Fruit fly (Drosophila melanogaster) whole organism, pupa: Measurements from ENCODE around the gene djl.

Source experiments
- CG10348 ChIP-seq: fragments of 200-800 bp; sonication (Bioruptor generic); IDR thresholded peaks from 2 replicates; pipeline ENCODE4 v1.3.6; 2022; ENCODE audit warnings: missing biosample characterization, missing genetic modification characterization
- CG12605 ChIP-seq: fragments of 200-800 bp; sonication (Bioruptor generic); IDR thresholded peaks from 2 replicates; pipeline ENCODE4 v1.3.6; 2022; ENCODE audit warnings: missing biosample characterization, missing genetic modification characterization
- CG13204 ChIP-seq: fragments of 200-800 bp; sonication (Bioruptor generic); optimal IDR thresholded peaks from 2 replicates; lab custom pipeline; 2018; ENCODE audit warnings: missing biosample characterization, mild to moderate bottlenecking, missing genetic modification characterization, moderate library complexity
- CG14655 ChIP-seq: fragments of 200-800 bp; sonication (Bioruptor generic); optimal IDR thresholded peaks from 3 replicates; lab custom pipeline; 2017; ENCODE audit warnings: mild to moderate bottlenecking, missing biosample characterization, missing genetic modification reagents, missing genetic modification characterization
- CG15710 ChIP-seq: fragments of 200-800 bp; sonication (Bioruptor generic); optimal IDR thresholded peaks from 2 replicates; lab custom pipeline; 2018; ENCODE audit warnings: missing biosample characterization, mild to moderate bottlenecking, missing genetic modification characterization, moderate library complexity
- CG17806 ChIP-seq: fragments of 200-800 bp; sonication (Bioruptor generic); optimal IDR thresholded peaks from 2 replicates; lab custom pipeline; 2018; ENCODE audit warnings: missing biosample characterization, mild to moderate bottlenecking, missing genetic modification characterization, moderate library complexity
- CG32121 ChIP-seq: fragments of 200-800 bp; sonication (Bioruptor generic); IDR thresholded peaks from 2 replicates; pipeline ENCODE4 v1.3.6; 2022; ENCODE audit warnings: missing biosample characterization, missing genetic modification characterization
- CG34367 ChIP-seq: fragments of 200-800 bp; sonication (Bioruptor generic); optimal IDR thresholded peaks from 2 replicates; lab custom pipeline; 2018; ENCODE audit warnings: missing biosample characterization, mild to moderate bottlenecking, missing genetic modification characterization
- CG4496 ChIP-seq: fragments of 200-800 bp; sonication (Bioruptor generic); IDR thresholded peaks from 3 replicates; pipeline ENCODE4 v1.3.6; 2022; ENCODE audit warnings: missing biosample characterization, missing genetic modification characterization
- CG8159 ChIP-seq: fragments of 200-800 bp; sonication (Bioruptor generic); optimal IDR thresholded peaks from 3 replicates; lab custom pipeline; 2018; ENCODE audit warnings: missing biosample characterization, mild to moderate bottlenecking, missing genetic modification characterization, moderate library complexity
- CG8301 ChIP-seq: fragments of 200-800 bp; sonication (Bioruptor generic); optimal IDR thresholded peaks from 2 replicates; lab custom pipeline; 2018; ENCODE audit warnings: missing biosample characterization, mild to moderate bottlenecking, missing genetic modification characterization
- CG9948 ChIP-seq: fragments of 200-800 bp; sonication (Bioruptor generic); optimal IDR thresholded peaks from 2 replicates; lab custom pipeline; 2018; ENCODE audit warnings: missing biosample characterization, mild to moderate bottlenecking, missing genetic modification characterization, moderate library complexity
- D1 ChIP-seq: fragments of 200-800 bp; sonication (Bioruptor generic); optimal IDR thresholded peaks from 2 replicates; lab custom pipeline; 2018; ENCODE audit warnings: missing biosample characterization, mild to moderate bottlenecking, missing genetic modification characterization, moderate library complexity
- EcR ChIP-seq: fragments of 200-800 bp; sonication (Bioruptor generic); optimal IDR thresholded peaks from 3 replicates; lab custom pipeline; 2019; ENCODE audit warnings: missing biosample characterization, missing genetic modification characterization, mild to moderate bottlenecking, moderate library complexity, missing genetic modification reagents
- Ets98B ChIP-seq: fragments of 200-800 bp; sonication (Bioruptor generic); IDR thresholded peaks from 2 replicates; pipeline ENCODE4 v1.3.6; 2022; ENCODE audit warnings: missing biosample characterization, missing genetic modification characterization
- Pif1A ChIP-seq: fragments of 200-800 bp; sonication (Bioruptor generic); optimal IDR thresholded peaks from 3 replicates; lab custom pipeline; 2016; ENCODE audit warnings: missing biosample characterization, missing genetic modification characterization
- Pif1B ChIP-seq: fragments of 200-800 bp; sonication (Bioruptor generic); optimal IDR thresholded peaks from 3 replicates; lab custom pipeline; 2016; ENCODE audit warnings: missing biosample characterization, missing genetic modification characterization
- Snoo ChIP-seq: fragments of 200-800 bp; sonication (Bioruptor generic); optimal IDR thresholded peaks from 3 replicates; lab custom pipeline; 2017; ENCODE audit warnings: missing biosample characterization, mild to moderate bottlenecking, missing genetic modification characterization, inconsistent platforms
- fd96Ca ChIP-seq: fragments of 200-800 bp; sonication (Bioruptor generic); IDR thresholded peaks from 3 replicates; pipeline ENCODE4 v1.3.6; 2022; ENCODE audit warnings: missing biosample characterization, missing genetic modification characterization
- gl ChIP-seq: fragments of 200-800 bp; sonication (Bioruptor generic); optimal IDR thresholded peaks from 2 replicates; lab custom pipeline; 2018; ENCODE audit warnings: missing biosample characterization, mild to moderate bottlenecking, missing genetic modification characterization
- rn ChIP-seq: fragments of 200-800 bp; sonication (Bioruptor generic); IDR thresholded peaks from 2 replicates; pipeline ENCODE4 v1.3.6; 2022; ENCODE audit warnings: missing biosample characterization, missing genetic modification characterization

Gene djl

DNA sequence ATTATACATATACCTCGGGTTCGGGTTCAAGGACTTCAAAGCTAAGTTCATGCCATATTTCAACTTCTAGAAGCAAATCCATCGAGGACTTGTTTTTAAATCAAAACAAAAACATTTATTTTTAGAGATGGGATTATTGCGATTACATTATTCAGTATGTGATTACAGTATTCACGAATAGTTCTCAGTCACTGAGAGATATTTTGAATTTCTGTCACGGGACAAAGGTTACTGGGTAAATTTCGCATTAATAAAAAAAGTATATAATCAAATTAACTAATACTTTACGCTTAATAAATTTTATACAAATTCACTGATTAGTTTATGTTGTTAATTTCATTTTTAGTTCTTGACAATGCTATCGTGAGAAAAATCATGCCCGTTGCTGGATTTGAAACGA lies 33.0 kb downstream of the djl start:
- TF ChIP-seq CG4496 (GFP tag; lab: Robert Waterston, UW) (0 out of 3 replicates have a peak, but pooled peaks have one; percentile 11), CG13204 (GFP tag; lab: Kevin White, UChicago) (no peak), D1 (tag; lab: Kevin White, UChicago) (no peak), CG10348 (GFP tag; lab: Robert Waterston, UW) (no peak), Pif1A (GFP tag; lab: Kevin White, UChicago) (no peak), CG8159 (tag; lab: Kevin White, UChicago) (peak; percentile 31), Snoo (tag; lab: Kevin White, UChicago) (peak; percentile 6), Ets98B (GFP tag; lab: Robert Waterston, UW) (no peak), CG12605 (GFP tag; lab: Robert Waterston, UW) (0 out of 2 replicates have a peak, but pooled peaks have one; percentile 21), CG15710 (peak; percentile 27), Pif1B (GFP tag; lab: Kevin White, UChicago) (peak; percentile 8)

DNA sequence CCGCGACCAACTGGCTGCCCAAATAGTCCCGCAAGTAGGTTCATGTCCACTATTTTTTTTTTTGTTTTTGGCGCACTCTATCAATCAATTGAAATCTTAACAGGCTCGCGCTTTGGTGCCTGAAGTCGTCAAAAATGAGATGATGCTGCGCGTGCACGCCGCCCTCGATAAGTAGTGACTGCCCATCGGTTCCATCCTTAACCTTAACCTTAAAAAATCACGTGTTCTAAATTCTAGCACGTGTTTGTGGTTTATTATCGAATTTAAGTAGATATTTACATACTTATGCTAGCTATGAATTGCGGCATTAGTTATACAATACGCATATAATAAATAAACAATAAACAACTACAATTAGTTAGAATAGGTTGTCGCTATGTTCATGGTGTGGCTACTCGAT lies 33.8 kb downstream of the djl start:
- no peak for TF ChIP-seq CG13204 (GFP tag; lab: Kevin White, UChicago)
- no peak for TF ChIP-seq CG4496 (GFP tag; lab: Robert Waterston, UW)
- TF ChIP-seq fd96Ca (GFP tag; lab: Robert Waterston, UW) = no peak
- no peak for TF ChIP-seq CG15710
- TF ChIP-seq, all 21 proteins: peak for 0

DNA sequence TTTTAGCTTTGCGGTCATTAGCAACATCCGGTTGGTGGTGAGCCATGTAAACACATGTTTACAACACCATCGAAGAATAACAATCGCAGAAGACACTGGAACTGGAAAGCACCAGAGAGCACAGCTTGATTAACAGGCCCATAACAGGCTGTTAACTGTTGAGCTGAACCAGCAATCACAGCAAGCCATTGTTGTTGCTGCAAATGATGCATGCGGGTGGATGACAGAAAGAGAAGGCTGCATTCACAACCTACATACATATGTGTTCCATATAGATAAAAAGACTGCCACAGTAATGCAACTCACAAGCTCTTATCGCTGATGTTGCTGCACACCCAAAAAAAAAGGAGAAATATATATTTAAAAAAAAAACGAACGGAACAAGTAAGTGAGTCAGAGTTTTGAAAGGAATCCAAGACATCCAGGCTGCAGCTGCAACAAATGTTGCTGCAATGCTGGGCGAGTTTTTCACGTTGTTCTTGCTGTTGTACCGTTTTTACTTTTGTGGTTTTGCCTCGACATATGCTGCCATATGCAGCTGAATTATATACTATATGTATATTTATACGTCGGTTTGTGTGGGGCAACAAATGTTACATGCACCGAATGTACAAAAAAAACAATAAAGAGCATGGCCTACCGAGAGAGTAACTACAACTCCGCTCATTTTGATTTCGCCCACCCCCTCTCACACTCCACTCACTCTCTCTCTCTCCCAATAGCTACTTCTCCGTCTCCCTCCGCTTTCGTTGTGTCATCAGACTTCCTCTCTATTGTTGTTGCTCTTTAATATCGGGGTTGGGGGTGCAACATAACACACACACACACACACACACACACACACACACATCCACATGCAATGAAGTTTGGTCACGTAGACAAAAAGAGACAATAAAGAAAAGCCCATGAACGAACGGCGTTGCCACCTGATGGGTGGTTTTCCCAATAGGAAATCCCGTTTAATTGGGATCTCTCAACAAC lies 42.6 kb downstream of the djl start:
- TF ChIP-seq EcR (GFP tag; lab: Kevin White, UChicago) (peak; percentile 71), CG8159 (tag; lab: Kevin White, UChicago) (peak; percentile 17), Ets98B (GFP tag; lab: Robert Waterston, UW) (peak; percentile 71), CG34367 (tag; lab: Kevin White, UChicago) (no peak), Pif1A (GFP tag; lab: Kevin White, UChicago) (peak; percentile 21), CG4496 (GFP tag; lab: Robert Waterston, UW) (peak; percentile 66; the same call in 2 of the 3 replicates), CG10348 (GFP tag; lab: Robert Waterston, UW) (no peak), Pif1B (GFP tag; lab: Kevin White, UChicago) (no peak), CG8301 (peak; percentile 2), CG13204 (GFP tag; lab: Kevin White, UChicago) (peak; percentile 10), D1 (tag; lab: Kevin White, UChicago) (no peak), CG17806 (tag; lab: Kevin White, UChicago) (no peak), gl (tag; lab: Kevin White, UChicago) (no peak), CG14655 (no peak), CG32121 (GFP tag; lab: Robert Waterston, UW) (peak; percentile 58), CG9948 (no peak), rn (no peak), CG12605 (GFP tag; lab: Robert Waterston, UW) (peak; percentile 42; the same call in 1 of the 2 replicates), fd96Ca (GFP tag; lab: Robert Waterston, UW) (peak; percentile 59; the same call in 2 of the 3 replicates), Snoo (tag; lab: Kevin White, UChicago) (no peak), CG15710 (no peak)

DNA sequence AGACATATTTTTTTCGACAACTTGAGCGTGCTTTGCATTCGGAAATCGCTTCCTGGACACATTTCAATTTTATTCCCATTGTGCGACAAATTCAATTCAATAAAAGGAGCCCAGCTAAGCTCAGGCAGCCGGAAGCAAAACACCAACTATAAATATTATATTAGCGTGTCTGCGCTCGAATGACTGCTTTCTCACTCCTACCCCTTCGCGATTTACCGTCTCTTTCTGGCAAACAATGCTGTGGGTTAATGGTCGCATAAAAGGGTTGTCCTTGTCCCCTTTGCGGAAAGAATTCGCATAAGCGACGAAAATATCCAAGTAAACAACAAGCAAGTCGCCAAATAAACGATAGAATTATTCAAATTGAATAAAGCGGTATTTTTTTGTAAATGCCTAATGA lies 43.7 kb downstream of the djl start:
- TF ChIP-seq CG12605 (GFP tag; lab: Robert Waterston, UW) (no peak), rn (no peak), CG10348 (GFP tag; lab: Robert Waterston, UW) (no peak), fd96Ca (GFP tag; lab: Robert Waterston, UW) (no peak), CG8159 (tag; lab: Kevin White, UChicago) (no peak), EcR (GFP tag; lab: Kevin White, UChicago) (peak; percentile 41)

DNA sequence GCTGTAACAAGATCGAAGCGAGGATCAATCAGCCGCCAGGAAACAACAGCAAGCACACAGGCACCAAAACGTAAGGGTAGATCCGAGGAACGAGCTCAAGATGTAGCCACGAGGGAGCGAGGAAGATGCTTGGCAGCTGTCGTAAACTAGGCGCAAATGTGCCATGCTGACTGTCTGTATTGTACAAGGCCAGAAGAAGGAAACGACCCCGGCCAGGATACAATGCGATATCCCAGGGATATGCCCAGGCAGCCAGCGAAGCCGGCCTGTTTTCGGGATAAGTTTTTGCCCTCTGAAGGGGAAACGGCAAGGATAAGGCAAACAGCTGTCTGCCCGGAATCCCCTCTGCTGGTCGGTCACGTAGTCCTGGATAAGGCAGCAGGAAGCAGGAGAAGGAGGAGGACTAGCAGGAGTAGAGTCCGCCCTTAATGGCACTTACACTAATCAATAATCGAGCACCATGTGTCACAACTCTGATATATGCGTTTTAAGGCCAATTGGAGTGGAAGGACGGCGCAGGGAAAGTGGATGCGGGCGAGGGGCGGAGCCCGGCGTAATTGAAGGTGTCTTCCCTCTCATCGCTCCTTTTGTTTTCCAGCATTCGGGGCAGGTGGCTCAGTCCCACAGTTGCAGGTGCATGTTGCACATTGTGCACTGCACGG lies 45.1 kb downstream of the djl start:
- TF ChIP-seq rn = no peak
- TF ChIP-seq CG9948 = no peak
- no peak for TF ChIP-seq CG15710
- TF ChIP-seq CG12605 (GFP tag; lab: Robert Waterston, UW) = no peak
- TF ChIP-seq EcR (GFP tag; lab: Kevin White, UChicago) = no peak
- TF ChIP-seq D1 (tag; lab: Kevin White, UChicago) = no peak
- TF ChIP-seq CG8301 = no peak
- no peak for TF ChIP-seq CG10348 (GFP tag; lab: Robert Waterston, UW)
- TF ChIP-seq Ets98B (GFP tag; lab: Robert Waterston, UW) = no peak
- no peak for TF ChIP-seq gl (tag; lab: Kevin White, UChicago)
- no peak for TF ChIP-seq CG34367 (tag; lab: Kevin White, UChicago)
- no peak for TF ChIP-seq CG4496 (GFP tag; lab: Robert Waterston, UW)
- TF ChIP-seq Pif1B (GFP tag; lab: Kevin White, UChicago) = no peak
- no peak for TF ChIP-seq CG14655
- TF ChIP-seq Snoo (tag; lab: Kevin White, UChicago) = no peak
- TF ChIP-seq CG13204 (GFP tag; lab: Kevin White, UChicago) = no peak
- no peak for TF ChIP-seq Pif1A (GFP tag; lab: Kevin White, UChicago)
- no peak for TF ChIP-seq CG8159 (tag; lab: Kevin White, UChicago)
- TF ChIP-seq CG32121 (GFP tag; lab: Robert Waterston, UW) = no peak
- TF ChIP-seq fd96Ca (GFP tag; lab: Robert Waterston, UW) = no peak
- TF ChIP-seq, all 21 proteins: peak for 0
